Worm (Caenorhabditis elegans) whole organism, late embryonic: Measurements from ENCODE around the gene irld-66.

ENCODE experiments used
- F13H6.1 ChIP-seq: sonication (generic microtip); optimal IDR thresholded peaks from 2 replicates; lab custom pipeline; 2016; ENCODE audit warnings: missing genetic modification characterization, missing compliant biosample characterization
- ama-1 ChIP-seq: fragments of 150-350 bp; optimal IDR thresholded peaks from 2 replicates; lab custom pipeline; 2014
- che-1 ChIP-seq: sonication (generic microtip); optimal IDR thresholded peaks from 2 replicates; lab custom pipeline; 2016; ENCODE audit warnings: mild to moderate bottlenecking, missing genetic modification characterization, missing compliant biosample characterization
- fax-1 ChIP-seq: sonication (generic microtip); optimal IDR thresholded peaks from 2 replicates; lab custom pipeline; 2016; ENCODE audit warnings: missing genotype, missing genetic modification characterization, missing compliant biosample characterization
- hlh-13 ChIP-seq: fragments of 200-800 bp; sonication (Bioruptor generic); optimal IDR thresholded peaks from 2 replicates; lab custom pipeline; 2018; ENCODE audit warnings: mild to moderate bottlenecking, missing genetic modification characterization, missing compliant biosample characterization
- hlh-6 ChIP-seq: sonication (generic microtip); optimal IDR thresholded peaks from 2 replicates; lab custom pipeline; 2016; ENCODE audit warnings: missing genotype, missing genetic modification characterization, missing compliant biosample characterization
- madf-2 ChIP-seq: sonication (generic microtip); optimal IDR thresholded peaks from 2 replicates; lab custom pipeline; 2017; ENCODE audit warnings: missing genetic modification characterization, missing compliant biosample characterization
- nfya-1 ChIP-seq: sonication (generic microtip); optimal IDR thresholded peaks from 2 replicates; lab custom pipeline; 2017; ENCODE audit warnings: missing genetic modification characterization, mild to moderate bottlenecking, missing compliant biosample characterization, antibody characterized with exemption, moderate library complexity
- pag-3 ChIP-seq: sonication (generic microtip); optimal IDR thresholded peaks from 2 replicates; lab custom pipeline; 2016; ENCODE audit warnings: missing compliant biosample characterization, missing genetic modification characterization, borderline replicate concordance
- pha-4 ChIP-seq: fragments of 150-350 bp; optimal IDR thresholded peaks from 2 replicates; lab custom pipeline; 2018; ENCODE audit warnings: missing biosample characterization, missing genetic modification reagents, missing genetic modification characterization
- tbx-2 ChIP-seq: sonication (generic microtip); optimal IDR thresholded peaks from 2 replicates; lab custom pipeline; 2016; ENCODE audit warnings: missing genetic modification characterization, missing compliant biosample characterization
- ttx-3 ChIP-seq: sonication (generic microtip); optimal IDR thresholded peaks from 2 replicates; lab custom pipeline; 2016; ENCODE audit warnings: missing genetic modification reagents, missing genetic modification characterization, missing compliant biosample characterization
- zip-5 ChIP-seq: sonication (generic microtip); optimal IDR thresholded peaks from 2 replicates; lab custom pipeline; 2016; ENCODE audit warnings: missing genetic modification characterization, missing compliant biosample characterization

- TF ChIP-seq ttx-3 = no peak
- no peak for TF ChIP-seq zip-5 (tag; lab: Kevin White, UChicago)
- no peak for TF ChIP-seq F13H6.1 (tag; lab: Kevin White, UChicago)
- TF ChIP-seq hlh-13 (GFP tag; lab: Kevin White, UChicago) = no peak
- no peak for TF ChIP-seq madf-2 (tag; lab: Kevin White, UChicago)
- no peak for TF ChIP-seq pag-3 (tag; lab: Kevin White, UChicago)
- TF ChIP-seq fax-1 (tag; lab: Kevin White, UChicago) = no peak
- no peak for TF ChIP-seq ama-1 (lab: Kevin White, UChicago)
- TF ChIP-seq nfya-1 (tag; lab: Kevin White, UChicago) = no peak
- TF ChIP-seq hlh-6 (tag; lab: Kevin White, UChicago) = no peak
- no peak for TF ChIP-seq pha-4 (tag; lab: Kevin White, UChicago)
- TF ChIP-seq che-1 = no peak
- no peak for TF ChIP-seq tbx-2 (tag; lab: Kevin White, UChicago)
Measured at ce11 chrII:2940747-2941146, at the start of gene irld-66.
